Worm (Caenorhabditis elegans) whole organism, L4 larva: ENCODE results near the gene T14G8.2.

Experiments used
- F10B5.3 ChIP-seq: sonication (generic microtip); optimal IDR thresholded peaks from 2 replicates; lab custom pipeline; 2016; ENCODE audit warnings: mild to moderate bottlenecking, missing genetic modification characterization, missing compliant biosample characterization
- F49E8.2 ChIP-seq: sonication (generic microtip); optimal IDR thresholded peaks from 2 replicates; lab custom pipeline; 2016; ENCODE audit warnings: missing compliant biosample characterization, mild to moderate bottlenecking, missing genetic modification characterization, borderline replicate concordance
- R02D3.7 ChIP-seq: fragments of 150-350 bp; sonication (generic microtip); optimal IDR thresholded peaks from 3 replicates; lab custom pipeline; 2014; ENCODE audit warnings: missing biosample characterization, missing genetic modification characterization
- Y75B8A.6 ChIP-seq: fragments of 200-800 bp; sonication (Bioruptor generic); IDR thresholded peaks from 2 replicates; pipeline ENCODE4 v1.3.6; 2022; ENCODE audit warnings: missing genetic modification reagents, missing genetic modification characterization, missing compliant biosample characterization
- ZK337.2 ChIP-seq: fragments of 200-800 bp; sonication (Bioruptor generic); IDR thresholded peaks from 2 replicates; pipeline ENCODE4 v1.3.6; 2022; ENCODE audit warnings: missing genetic modification reagents, missing genetic modification characterization, missing compliant biosample characterization
- ZK546.5 ChIP-seq, 2 experiments: sonication (generic microtip); optimal IDR thresholded peaks; 2 replicates each; lab custom pipeline; 2017; ENCODE audit warnings: missing biosample characterization in 2 of 2, missing genetic modification characterization in 2 of 2
- arid-1 ChIP-seq: fragments of 200-800 bp; sonication (Bioruptor generic); conservative IDR thresholded peaks from 2 replicates; pipeline ENCODE4 v1.3.6; 2022; ENCODE audit warnings: missing genetic modification reagents, missing genetic modification characterization, missing compliant biosample characterization
- attf-4 ChIP-seq: sonication (generic microtip); optimal IDR thresholded peaks from 3 replicates; lab custom pipeline; 2017; ENCODE audit warnings: missing biosample characterization, missing genetic modification characterization
- ceh-20 ChIP-seq: fragments of 200-800 bp; sonication (Bioruptor generic); IDR thresholded peaks from 2 replicates; pipeline ENCODE4 v1.3.6; 2022; ENCODE audit warnings: missing genetic modification reagents, missing genetic modification characterization, missing compliant biosample characterization
- ceh-44 ChIP-seq: fragments of 200-800 bp; sonication (Bioruptor generic); IDR thresholded peaks from 2 replicates; pipeline ENCODE4 v1.3.6; 2022; ENCODE audit warnings: missing genetic modification reagents, missing genetic modification characterization, missing compliant biosample characterization
- ceh-62 ChIP-seq: sonication (generic microtip); optimal IDR thresholded peaks from 2 replicates; lab custom pipeline; 2017; ENCODE audit warnings: missing biosample characterization, missing genetic modification characterization
- ceh-82 ChIP-seq: sonication (generic microtip); optimal IDR thresholded peaks from 2 replicates; lab custom pipeline; 2017; ENCODE audit warnings: missing biosample characterization, missing genetic modification characterization
- ces-1 ChIP-seq: fragments of 150-350 bp; sonication (generic microtip); optimal IDR thresholded peaks from 4 replicates; lab custom pipeline; 2014; ENCODE audit warnings: missing biosample characterization, missing genetic modification reagents, missing genetic modification characterization
- daf-16 ChIP-seq, 3 experiments: sonication (generic microtip); optimal IDR thresholded peaks; 2 replicates each; lab custom pipeline; 2016 to 2017; ENCODE audit warnings: missing genetic modification characterization in 3 of 3, missing genetic modification reagents in 3 of 3, mild to moderate bottlenecking in 2 of 3, missing compliant biosample characterization in 2 of 3, missing biosample characterization in 1 of 3, moderate library complexity in 1 of 3
- daf-19 ChIP-seq: fragments of 200-800 bp; sonication (Bioruptor generic); conservative IDR thresholded peaks from 2 replicates; pipeline ENCODE4 v1.3.6; 2022; ENCODE audit warnings: missing genetic modification characterization, missing compliant biosample characterization
- dmd-6 ChIP-seq: fragments of 200-800 bp; sonication (Bioruptor generic); IDR thresholded peaks from 2 replicates; pipeline ENCODE4 v1.3.6; 2022; ENCODE audit warnings: missing genetic modification reagents, missing genetic modification characterization, missing compliant biosample characterization
- dmd-8 ChIP-seq: fragments of 200-800 bp; sonication (Bioruptor generic); IDR thresholded peaks from 2 replicates; pipeline ENCODE4 v1.3.6; 2022; ENCODE audit warnings: missing genetic modification characterization, missing compliant biosample characterization
- dpl-1 ChIP-seq: fragments of 150-350 bp; optimal IDR thresholded peaks from 2 replicates; lab custom pipeline; 2014; ENCODE audit warnings: missing biosample characterization, missing genetic modification reagents, missing genetic modification characterization
- egl-43 ChIP-seq: fragments of 200-800 bp; sonication (Bioruptor generic); IDR thresholded peaks from 2 replicates; pipeline ENCODE4 v1.3.6; 2022; ENCODE audit warnings: missing genetic modification reagents, missing genetic modification characterization, missing compliant biosample characterization
- fos-1 ChIP-seq: fragments of 150-350 bp; optimal IDR thresholded peaks from 2 replicates; lab custom pipeline; 2014; ENCODE audit warnings: missing biosample characterization, missing genetic modification characterization
- hif-1 ChIP-seq, 2 experiments: sonication (generic microtip); optimal IDR thresholded peaks; 2 replicates each; lab custom pipeline; 2016 to 2017; ENCODE audit warnings: missing compliant biosample characterization in 2 of 2, missing genetic modification characterization in 2 of 2, missing genetic modification reagents in 2 of 2, missing genotype in 2 of 2, mild to moderate bottlenecking in 1 of 2
- hlh-11 ChIP-seq: fragments of 200-800 bp; sonication (Bioruptor generic); optimal IDR thresholded peaks from 2 replicates; lab custom pipeline; 2018; ENCODE audit warnings: mild to moderate bottlenecking, missing genetic modification characterization, missing compliant biosample characterization
- hlh-30 ChIP-seq: sonication (generic microtip); optimal IDR thresholded peaks from 2 replicates; lab custom pipeline; 2017; ENCODE audit warnings: antibody characterized with exemption, mild to moderate bottlenecking, missing genetic modification characterization, missing compliant biosample characterization; ENCODE audit not compliant: insufficient read depth
- lin-15B ChIP-seq: fragments of 150-350 bp; sonication (generic microtip); optimal IDR thresholded peaks from 3 replicates; lab custom pipeline; 2014; ENCODE audit warnings: missing biosample characterization, missing genetic modification characterization
- lin-29 ChIP-seq: fragments of 200-800 bp; sonication (Bioruptor generic); IDR thresholded peaks from 2 replicates; pipeline ENCODE4 v1.3.6; 2022; ENCODE audit warnings: missing genetic modification reagents, missing genetic modification characterization, missing compliant biosample characterization
- lin-38 ChIP-seq: fragments of 200-800 bp; sonication (Bioruptor generic); IDR thresholded peaks from 2 replicates; pipeline ENCODE4 v1.3.6; 2022; ENCODE audit warnings: missing genetic modification reagents, missing genetic modification characterization, missing compliant biosample characterization
- lin-39 ChIP-seq: fragments of 150-350 bp; optimal IDR thresholded peaks from 2 replicates; lab custom pipeline; 2014; ENCODE audit warnings: missing biosample characterization, missing genetic modification reagents, missing genetic modification characterization
- madf-5 ChIP-seq, 2 experiments: fragments of 200-800 bp; sonication (Bioruptor generic); IDR thresholded peaks; 2 replicates each; pipeline ENCODE4 v1.3.6; 2022; ENCODE audit warnings: missing compliant biosample characterization in 2 of 2, missing genetic modification characterization in 2 of 2
- madf-9 ChIP-seq: fragments of 200-800 bp; sonication (Bioruptor generic); conservative IDR thresholded peaks from 2 replicates; pipeline ENCODE4 v1.3.6; 2022; ENCODE audit warnings: missing genetic modification reagents, missing genetic modification characterization, missing compliant biosample characterization
- mdl-1 ChIP-seq, 2 experiments: fragments of 150-350 bp in 1 of 2; sonication (generic microtip) in 1 of 2; optimal IDR thresholded peaks; 2 replicates each; lab custom pipeline; 2014 to 2017; ENCODE audit warnings: missing biosample characterization in 2 of 2, missing genetic modification characterization in 2 of 2
- mdt-29 ChIP-seq: fragments of 200-800 bp; sonication (Bioruptor generic); IDR thresholded peaks from 2 replicates; pipeline ENCODE4 v1.3.6; 2022; ENCODE audit warnings: missing genetic modification reagents, missing genetic modification characterization, missing compliant biosample characterization
- mep-1 ChIP-seq: fragments of 150-350 bp; sonication (generic microtip); optimal IDR thresholded peaks from 3 replicates; lab custom pipeline; 2014; ENCODE audit warnings: missing biosample characterization, missing genetic modification characterization
- mes-2 ChIP-seq: sonication (generic microtip); optimal IDR thresholded peaks from 2 replicates; lab custom pipeline; 2016; ENCODE audit warnings: missing genotype, mild to moderate bottlenecking, missing genetic modification characterization, missing compliant biosample characterization; ENCODE audit not compliant: poor library complexity, severe bottlenecking
- mxl-3 ChIP-seq: fragments of 200-800 bp; sonication (Bioruptor generic); optimal IDR thresholded peaks from 2 replicates; lab custom pipeline; 2018; ENCODE audit warnings: mild to moderate bottlenecking, missing genetic modification characterization, missing compliant biosample characterization
- nhr-10 ChIP-seq: fragments of 150-350 bp; optimal IDR thresholded peaks from 2 replicates; lab custom pipeline; 2014; ENCODE audit warnings: missing biosample characterization, missing genetic modification characterization
- nhr-237 ChIP-seq: sonication (generic microtip); optimal IDR thresholded peaks from 2 replicates; lab custom pipeline; 2017; ENCODE audit warnings: missing biosample characterization, missing genetic modification characterization
- nhr-25 ChIP-seq: sonication (generic microtip); optimal IDR thresholded peaks from 2 replicates; lab custom pipeline; 2017; ENCODE audit warnings: missing genetic modification characterization, mild to moderate bottlenecking, missing compliant biosample characterization, antibody characterized with exemption, moderate library complexity, borderline replicate concordance; ENCODE audit not compliant: insufficient read depth
- nhr-28 ChIP-seq: fragments of 150-350 bp; optimal IDR thresholded peaks from 2 replicates; lab custom pipeline; 2014; ENCODE audit warnings: missing biosample characterization, missing genetic modification characterization
- nhr-42 ChIP-seq: fragments of 200-800 bp; sonication (Bioruptor generic); IDR thresholded peaks from 2 replicates; pipeline ENCODE4 v1.3.6; 2022; ENCODE audit warnings: missing genetic modification characterization, missing compliant biosample characterization
- php-3 ChIP-seq: fragments of 200-800 bp; sonication (Bioruptor generic); IDR thresholded peaks from 2 replicates; pipeline ENCODE4 v1.3.6; 2022; ENCODE audit warnings: missing genetic modification reagents, missing genetic modification characterization, missing compliant biosample characterization
- rbr-2 ChIP-seq: sonication (generic microtip); optimal IDR thresholded peaks from 2 replicates; lab custom pipeline; 2016; ENCODE audit warnings: missing genotype, missing genetic modification characterization, missing compliant biosample characterization
- snpc-1.2 ChIP-seq: fragments of 200-800 bp; sonication (Bioruptor generic); IDR thresholded peaks from 2 replicates; pipeline ENCODE4 v1.3.6; 2022; ENCODE audit warnings: missing genetic modification reagents, missing genetic modification characterization, missing compliant biosample characterization
- snpc-4 ChIP-seq: fragments of 150-350 bp; optimal IDR thresholded peaks from 2 replicates; lab custom pipeline; 2014; ENCODE audit warnings: missing biosample characterization, missing genetic modification characterization
- tag-97 ChIP-seq: fragments of 200-800 bp; sonication (Bioruptor generic); IDR thresholded peaks from 2 replicates; pipeline ENCODE4 v1.3.6; 2022; ENCODE audit warnings: missing genetic modification characterization, missing compliant biosample characterization
- unc-130 ChIP-seq: sonication (generic microtip); optimal IDR thresholded peaks from 2 replicates; lab custom pipeline; 2016; ENCODE audit warnings: missing genetic modification reagents, missing genetic modification characterization, missing compliant biosample characterization
- vab-7 ChIP-seq: fragments of 200-800 bp; sonication (Bioruptor generic); IDR thresholded peaks from 2 replicates; pipeline ENCODE4 v1.3.6; 2022; ENCODE audit warnings: missing genetic modification reagents, missing genetic modification characterization, missing compliant biosample characterization
- zag-1 ChIP-seq: fragments of 150-350 bp; optimal IDR thresholded peaks from 2 replicates; lab custom pipeline; 2014; ENCODE audit warnings: missing biosample characterization, missing genetic modification characterization
- zfp-2 ChIP-seq: sonication (generic microtip); optimal IDR thresholded peaks from 2 replicates; lab custom pipeline; 2016; ENCODE audit warnings: mild to moderate bottlenecking, missing genetic modification characterization, missing compliant biosample characterization
- zfp-3 ChIP-seq: fragments of 200-800 bp; sonication (Bioruptor generic); conservative IDR thresholded peaks from 2 replicates; pipeline ENCODE4 v1.3.6; 2022; ENCODE audit warnings: missing genetic modification reagents, missing genetic modification characterization, missing compliant biosample characterization
- ztf-7 ChIP-seq: fragments of 150-350 bp; optimal IDR thresholded peaks from 2 replicates; lab custom pipeline; 2014; ENCODE audit warnings: missing biosample characterization, missing genetic modification characterization

T14G8.2 gene

DNA sequence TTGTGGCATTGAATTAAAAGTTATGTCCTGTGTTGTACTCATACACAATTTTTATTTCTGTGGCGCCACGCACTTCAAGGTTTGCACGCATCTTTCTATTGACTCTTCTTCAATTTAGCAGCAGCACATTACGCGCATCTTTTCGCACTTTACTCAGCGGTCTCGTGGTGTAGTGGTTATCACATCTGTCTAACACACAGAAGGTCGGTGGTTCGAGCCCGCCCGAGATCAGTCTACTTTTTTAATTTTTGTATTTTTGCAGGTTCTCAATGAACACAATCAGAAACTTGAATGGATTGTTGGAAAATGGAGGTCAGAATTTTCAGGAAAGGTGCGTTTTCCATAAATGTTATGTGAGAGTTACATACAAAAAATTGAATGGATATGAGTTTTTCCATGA is 14.3 kb upstream of the T14G8.2 start:
- TF ChIP-seq rbr-2 = peak; percentile 35
- TF ChIP-seq ZK546.5 (tag; optimal IDR thresholded peaks at IDR 0.05; lab: Kevin White, UChicago) = no peak
- TF ChIP-seq lin-39 = no peak
- TF ChIP-seq egl-43 = peak; percentile 89
- TF ChIP-seq zag-1 (tag; lab: Kevin White, UChicago) = no peak
- peak; percentile 55; the same call in 1 of the 2 replicates for TF ChIP-seq ceh-20
- 0 out of 2 replicates have a peak, but pooled peaks have one; percentile 29 for TF ChIP-seq madf-9 (GFP tag; lab: Robert Waterston, UW)
- peak; percentile 49 for TF ChIP-seq hlh-30 (tag; lab: Kevin White, UChicago)
- no peak for TF ChIP-seq dpl-1
- no peak for TF ChIP-seq ceh-62 (tag; lab: Kevin White, UChicago)
- TF ChIP-seq nhr-28 (tag; lab: Kevin White, UChicago) = peak; percentile 43
- peak; percentile 59 for TF ChIP-seq mdt-29 (GFP tag; lab: Robert Waterston, UW)
- peak; percentile 56; the same call in 1 of the 2 replicates for TF ChIP-seq zfp-3 (GFP tag; lab: Robert Waterston, UW)
- peak; percentile 40 for TF ChIP-seq ztf-7 (tag; lab: Kevin White, UChicago)
- no peak for TF ChIP-seq attf-4
- peak; percentile 60 for TF ChIP-seq arid-1
- no peak for TF ChIP-seq F49E8.2 (tag; lab: Kevin White, UChicago)
- no peak for TF ChIP-seq lin-38
- peak; percentile 12 for TF ChIP-seq hlh-11 (tag; lab: Kevin White, UChicago)
- peak; percentile 78; the same call in 1 of the 2 replicates for TF ChIP-seq daf-19 (GFP tag; lab: Robert Waterston, UW)
- no peak for TF ChIP-seq nhr-10 (tag; lab: Kevin White, UChicago)
- no peak for TF ChIP-seq lin-15B (tag; lab: Kevin White, UChicago)
- TF ChIP-seq mdl-1 (tag; optimal IDR thresholded peaks at IDR 0.05; lab: Kevin White, UChicago) = no peak
- TF ChIP-seq vab-7 (GFP tag; lab: Robert Waterston, UW) = peak; percentile 77
- TF ChIP-seq snpc-4 (tag; lab: Kevin White, UChicago) = no peak
- 0 out of 2 replicates have a peak, but pooled peaks have one; percentile 49 for TF ChIP-seq dmd-8 (GFP tag; lab: Robert Waterston, UW)
- TF ChIP-seq ZK337.2 = no peak
- TF ChIP-seq nhr-25 = no peak
- TF ChIP-seq snpc-1.2 (GFP tag; lab: Robert Waterston, UW) = peak; percentile 89
- TF ChIP-seq nhr-42 (GFP tag; lab: Robert Waterston, UW) = peak; percentile 49; the same call in 1 of the 2 replicates
- TF ChIP-seq ceh-44 = peak; percentile 28; the same call in 1 of the 2 replicates
- no peak for TF ChIP-seq zfp-2 (tag; lab: Kevin White, UChicago)
- peak; percentile 62; the same call in 1 of the 2 replicates for TF ChIP-seq Y75B8A.6 (GFP tag; lab: Robert Waterston, UW)
- peak; percentile 74 for TF ChIP-seq dmd-6 (GFP tag; lab: Robert Waterston, UW)
- TF ChIP-seq mxl-3 (GFP tag; lab: Kevin White, UChicago) = no peak
- TF ChIP-seq unc-130 = no peak
- TF ChIP-seq hif-1 (tag; optimal IDR thresholded peaks at IDR 0.05; lab: Kevin White, UChicago) = peak in 1 of 2 experiments; percentile 43
- no peak for TF ChIP-seq fos-1 (tag; lab: Kevin White, UChicago)
- peak; percentile 78 for TF ChIP-seq mes-2 (tag; lab: Kevin White, UChicago)
- TF ChIP-seq nhr-237 (tag; lab: Kevin White, UChicago) = no peak
- TF ChIP-seq php-3 (GFP tag; lab: Robert Waterston, UW) = peak; percentile 45; the same call in 1 of the 2 replicates
- TF ChIP-seq R02D3.7 (tag; lab: Kevin White, UChicago) = no peak
- TF ChIP-seq madf-5 (GFP tag; IDR thresholded peaks at IDR 0.05; lab: Robert Waterston, UW) = peak; percentile 80 to 81
- no peak for TF ChIP-seq daf-16 (GFP tag; optimal IDR thresholded peaks at IDR 0.05; lab: Kevin White, UChicago)
- TF ChIP-seq daf-16 (tag; optimal IDR thresholded peaks at IDR 0.05; lab: Kevin White, UChicago) = peak; percentile 44
- no peak for TF ChIP-seq ces-1 (GFP tag; lab: Kevin White, UChicago)
- TF ChIP-seq tag-97 = no peak
- TF ChIP-seq mep-1 = peak; percentile 67
- TF ChIP-seq F10B5.3 (tag; lab: Kevin White, UChicago) = no peak
- TF ChIP-seq lin-29 = no peak
- TF ChIP-seq ceh-82 = no peak
